Fruit fly (Drosophila melanogaster) whole organism, pupa: Measurements from ENCODE around the gene CG44405.
A peak's percentile ranks its signal among the peaks of the same experiment; 100 is the strongest.

Experiments
- CG10348 ChIP-seq: fragments of 200-800 bp; sonication (Bioruptor generic); IDR thresholded peaks from 2 replicates; pipeline ENCODE4 v1.3.6; 2022; ENCODE audit warnings: missing biosample characterization, missing genetic modification characterization
- CG12605 ChIP-seq: fragments of 200-800 bp; sonication (Bioruptor generic); IDR thresholded peaks from 2 replicates; pipeline ENCODE4 v1.3.6; 2022; ENCODE audit warnings: missing biosample characterization, missing genetic modification characterization
- CG13204 ChIP-seq: fragments of 200-800 bp; sonication (Bioruptor generic); optimal IDR thresholded peaks from 2 replicates; lab custom pipeline; 2018; ENCODE audit warnings: missing biosample characterization, mild to moderate bottlenecking, missing genetic modification characterization, moderate library complexity
- CG14655 ChIP-seq: fragments of 200-800 bp; sonication (Bioruptor generic); optimal IDR thresholded peaks from 3 replicates; lab custom pipeline; 2017; ENCODE audit warnings: mild to moderate bottlenecking, missing biosample characterization, missing genetic modification reagents, missing genetic modification characterization
- CG15710 ChIP-seq: fragments of 200-800 bp; sonication (Bioruptor generic); optimal IDR thresholded peaks from 2 replicates; lab custom pipeline; 2018; ENCODE audit warnings: missing biosample characterization, mild to moderate bottlenecking, missing genetic modification characterization, moderate library complexity
- CG17806 ChIP-seq: fragments of 200-800 bp; sonication (Bioruptor generic); optimal IDR thresholded peaks from 2 replicates; lab custom pipeline; 2018; ENCODE audit warnings: missing biosample characterization, mild to moderate bottlenecking, missing genetic modification characterization, moderate library complexity
- CG32121 ChIP-seq: fragments of 200-800 bp; sonication (Bioruptor generic); IDR thresholded peaks from 2 replicates; pipeline ENCODE4 v1.3.6; 2022; ENCODE audit warnings: missing biosample characterization, missing genetic modification characterization
- CG34367 ChIP-seq: fragments of 200-800 bp; sonication (Bioruptor generic); optimal IDR thresholded peaks from 2 replicates; lab custom pipeline; 2018; ENCODE audit warnings: missing biosample characterization, mild to moderate bottlenecking, missing genetic modification characterization
- CG4496 ChIP-seq: fragments of 200-800 bp; sonication (Bioruptor generic); IDR thresholded peaks from 3 replicates; pipeline ENCODE4 v1.3.6; 2022; ENCODE audit warnings: missing biosample characterization, missing genetic modification characterization
- CG8159 ChIP-seq: fragments of 200-800 bp; sonication (Bioruptor generic); optimal IDR thresholded peaks from 3 replicates; lab custom pipeline; 2018; ENCODE audit warnings: missing biosample characterization, mild to moderate bottlenecking, missing genetic modification characterization, moderate library complexity
- CG8301 ChIP-seq: fragments of 200-800 bp; sonication (Bioruptor generic); optimal IDR thresholded peaks from 2 replicates; lab custom pipeline; 2018; ENCODE audit warnings: missing biosample characterization, mild to moderate bottlenecking, missing genetic modification characterization
- CG9948 ChIP-seq: fragments of 200-800 bp; sonication (Bioruptor generic); optimal IDR thresholded peaks from 2 replicates; lab custom pipeline; 2018; ENCODE audit warnings: missing biosample characterization, mild to moderate bottlenecking, missing genetic modification characterization, moderate library complexity
- D1 ChIP-seq: fragments of 200-800 bp; sonication (Bioruptor generic); optimal IDR thresholded peaks from 2 replicates; lab custom pipeline; 2018; ENCODE audit warnings: missing biosample characterization, mild to moderate bottlenecking, missing genetic modification characterization, moderate library complexity
- EcR ChIP-seq: fragments of 200-800 bp; sonication (Bioruptor generic); optimal IDR thresholded peaks from 3 replicates; lab custom pipeline; 2019; ENCODE audit warnings: missing biosample characterization, missing genetic modification characterization, mild to moderate bottlenecking, moderate library complexity, missing genetic modification reagents
- Ets98B ChIP-seq: fragments of 200-800 bp; sonication (Bioruptor generic); IDR thresholded peaks from 2 replicates; pipeline ENCODE4 v1.3.6; 2022; ENCODE audit warnings: missing biosample characterization, missing genetic modification characterization
- Pif1A ChIP-seq: fragments of 200-800 bp; sonication (Bioruptor generic); optimal IDR thresholded peaks from 3 replicates; lab custom pipeline; 2016; ENCODE audit warnings: missing biosample characterization, missing genetic modification characterization
- Pif1B ChIP-seq: fragments of 200-800 bp; sonication (Bioruptor generic); optimal IDR thresholded peaks from 3 replicates; lab custom pipeline; 2016; ENCODE audit warnings: missing biosample characterization, missing genetic modification characterization
- Snoo ChIP-seq: fragments of 200-800 bp; sonication (Bioruptor generic); optimal IDR thresholded peaks from 3 replicates; lab custom pipeline; 2017; ENCODE audit warnings: missing biosample characterization, mild to moderate bottlenecking, missing genetic modification characterization, inconsistent platforms
- fd96Ca ChIP-seq: fragments of 200-800 bp; sonication (Bioruptor generic); IDR thresholded peaks from 3 replicates; pipeline ENCODE4 v1.3.6; 2022; ENCODE audit warnings: missing biosample characterization, missing genetic modification characterization
- gl ChIP-seq: fragments of 200-800 bp; sonication (Bioruptor generic); optimal IDR thresholded peaks from 2 replicates; lab custom pipeline; 2018; ENCODE audit warnings: missing biosample characterization, mild to moderate bottlenecking, missing genetic modification characterization
- rn ChIP-seq: fragments of 200-800 bp; sonication (Bioruptor generic); IDR thresholded peaks from 2 replicates; pipeline ENCODE4 v1.3.6; 2022; ENCODE audit warnings: missing biosample characterization, missing genetic modification characterization

CG44405 gene

DNA sequence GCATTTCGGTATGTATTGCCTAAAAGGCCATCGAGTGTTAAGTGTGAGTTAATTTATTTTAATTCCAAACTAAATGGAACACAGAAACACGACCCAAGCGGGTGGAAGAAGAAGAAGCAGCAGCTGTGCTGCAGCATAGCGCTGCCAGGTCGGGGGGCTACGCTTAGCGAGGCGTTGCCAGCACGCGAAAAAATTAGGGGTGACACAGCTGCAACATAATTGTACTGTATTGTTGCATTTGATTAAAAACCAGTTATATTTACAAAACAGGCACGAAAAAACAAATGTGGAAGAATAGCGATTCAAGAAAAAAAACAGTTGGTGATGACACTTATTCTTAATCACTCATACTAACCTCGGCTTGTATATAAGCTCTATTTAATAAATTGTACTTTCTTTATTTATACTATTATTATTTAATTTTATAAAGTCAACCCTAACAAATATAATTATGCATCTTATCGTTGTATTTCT lies 8.1 kb upstream of the CG44405 start:
- TF ChIP-seq CG12605 (GFP tag; lab: Robert Waterston, UW) (no peak; the same call in 1 of the 2 replicates), CG15710 (tag; lab: Kevin White, UChicago) (peak; percentile 46), Ets98B (GFP tag; lab: Robert Waterston, UW) (peak; percentile 40), CG10348 (no peak), Snoo (tag; lab: Kevin White, UChicago) (peak; percentile 74), CG14655 (no peak), gl (tag; lab: Kevin White, UChicago) (no peak), CG17806 (peak; percentile 9), CG4496 (peak; percentile 77; the same call in 2 of the 3 replicates), CG8159 (tag; lab: Kevin White, UChicago) (no peak), CG13204 (GFP tag; lab: Kevin White, UChicago) (no peak), CG8301 (no peak), rn (GFP tag; lab: Robert Waterston, UW) (peak; percentile 45; the same call in 1 of the 2 replicates), Pif1B (GFP tag; lab: Kevin White, UChicago) (no peak), EcR (no peak), CG9948 (tag; lab: Kevin White, UChicago) (no peak), D1 (tag; lab: Kevin White, UChicago) (no peak), Pif1A (no peak), CG34367 (tag; lab: Kevin White, UChicago) (no peak), CG32121 (GFP tag; lab: Robert Waterston, UW) (peak; percentile 68), fd96Ca (GFP tag; lab: Robert Waterston, UW) (peak; percentile 62; the same call in 2 of the 3 replicates)

DNA sequence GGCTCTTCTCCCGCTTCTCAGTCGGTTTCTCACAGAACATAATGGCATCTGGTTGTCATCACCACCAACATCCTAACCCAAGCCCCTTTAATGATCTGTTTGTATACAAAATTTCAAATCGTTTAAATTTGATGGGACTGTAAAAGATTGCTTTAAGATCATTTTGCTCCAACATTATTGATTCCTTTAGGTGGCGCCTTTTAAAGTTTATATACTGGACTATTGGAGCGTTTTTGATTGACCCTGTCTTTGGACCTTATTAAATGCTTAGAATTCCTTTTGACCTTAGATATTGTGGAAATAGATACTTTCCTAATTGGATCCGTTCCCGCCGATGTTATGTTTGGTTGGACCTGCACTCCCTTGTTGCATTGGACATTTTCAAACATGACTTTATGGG lies 1.9 kb downstream of the CG44405 start, which contains the start of gene CG42266:
TSS of gene CG42266 (minus strand) at position 101 of the 400 bp plus-strand sequence.
- no peak for TF ChIP-seq fd96Ca (GFP tag; lab: Robert Waterston, UW)
- no peak for TF ChIP-seq CG4496
- no peak for TF ChIP-seq CG17806
- TF ChIP-seq Pif1A = no peak
- no peak for TF ChIP-seq D1 (tag; lab: Kevin White, UChicago)
- TF ChIP-seq gl (tag; lab: Kevin White, UChicago) = no peak
- TF ChIP-seq CG12605 (GFP tag; lab: Robert Waterston, UW) = no peak
- TF ChIP-seq CG32121 (GFP tag; lab: Robert Waterston, UW) = no peak
- TF ChIP-seq Snoo (tag; lab: Kevin White, UChicago) = no peak
- no peak for TF ChIP-seq CG15710 (tag; lab: Kevin White, UChicago)
- TF ChIP-seq CG8159 (tag; lab: Kevin White, UChicago) = no peak
- no peak for TF ChIP-seq CG9948 (tag; lab: Kevin White, UChicago)
- no peak for TF ChIP-seq rn (GFP tag; lab: Robert Waterston, UW)
- TF ChIP-seq EcR = no peak
- TF ChIP-seq CG8301 = no peak
- no peak for TF ChIP-seq CG34367 (tag; lab: Kevin White, UChicago)
- no peak for TF ChIP-seq Pif1B (GFP tag; lab: Kevin White, UChicago)
- TF ChIP-seq, all 21 proteins: peak for 0

dm6 chr2L:16337785-16338184 lies 4.3 kb downstream of the CG44405 start, which contains the start of gene CG31817:
Gene CG31817 (minus strand): TSS chr2L:16337885.
- TF ChIP-seq CG34367 (tag; lab: Kevin White, UChicago) (no peak), CG13204 (GFP tag; lab: Kevin White, UChicago) (no peak), rn (GFP tag; lab: Robert Waterston, UW) (no peak), fd96Ca (GFP tag; lab: Robert Waterston, UW) (no peak), CG8159 (tag; lab: Kevin White, UChicago) (no peak), Snoo (tag; lab: Kevin White, UChicago) (no peak), CG15710 (tag; lab: Kevin White, UChicago) (no peak), CG32121 (GFP tag; lab: Robert Waterston, UW) (no peak), gl (tag; lab: Kevin White, UChicago) (no peak), Pif1B (GFP tag; lab: Kevin White, UChicago) (no peak)

dm6 chr2L:16329625-16330024 lies 12.5 kb downstream of the CG44405 start, which contains the start of gene CG4440:
Gene CG4440 (plus strand): TSS chr2L:16329925.
- TF ChIP-seq gl (tag; lab: Kevin White, UChicago) (no peak), Snoo (tag; lab: Kevin White, UChicago) (no peak), CG12605 (GFP tag; lab: Robert Waterston, UW) (no peak), CG13204 (GFP tag; lab: Kevin White, UChicago) (no peak), Ets98B (GFP tag; lab: Robert Waterston, UW) (no peak), CG10348 (no peak), CG9948 (tag; lab: Kevin White, UChicago) (no peak), Pif1B (GFP tag; lab: Kevin White, UChicago) (no peak), EcR (no peak), CG32121 (GFP tag; lab: Robert Waterston, UW) (no peak), D1 (tag; lab: Kevin White, UChicago) (no peak), CG17806 (no peak), CG8159 (tag; lab: Kevin White, UChicago) (no peak)

DNA sequence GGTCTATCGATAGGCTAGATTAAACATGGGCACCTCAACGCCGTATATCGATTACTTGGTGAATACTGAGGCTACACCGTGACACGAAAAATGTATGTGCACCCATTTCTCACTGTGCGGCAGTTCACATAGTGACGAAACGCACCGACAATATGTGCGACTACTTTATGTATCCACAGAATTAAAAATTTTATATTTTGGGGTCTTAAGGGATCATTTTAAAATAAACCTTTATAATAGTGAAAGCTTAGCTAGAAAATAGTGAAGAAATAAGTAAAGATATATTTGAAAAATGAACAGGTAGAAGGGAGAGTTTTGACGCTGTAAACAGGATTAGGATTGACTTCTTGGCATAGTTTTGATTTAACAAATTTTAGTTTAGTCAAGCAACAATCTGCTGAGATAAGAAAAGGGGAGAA lies 13.0 kb downstream of the CG44405 start, which contains the start of gene mRpL4:
TSS of gene mRpL4 (minus strand) at position 31 of the 419 bp plus-strand sequence.
- no peak for TF ChIP-seq CG8159 (tag; lab: Kevin White, UChicago)
- TF ChIP-seq Snoo (tag; lab: Kevin White, UChicago) = peak; percentile 14
- peak; percentile 27; the same call in 1 of the 2 replicates for TF ChIP-seq CG32121 (GFP tag; lab: Robert Waterston, UW)
- TF ChIP-seq D1 (tag; lab: Kevin White, UChicago) = peak; percentile 71
- TF ChIP-seq, all 21 proteins: peak for 3

DNA sequence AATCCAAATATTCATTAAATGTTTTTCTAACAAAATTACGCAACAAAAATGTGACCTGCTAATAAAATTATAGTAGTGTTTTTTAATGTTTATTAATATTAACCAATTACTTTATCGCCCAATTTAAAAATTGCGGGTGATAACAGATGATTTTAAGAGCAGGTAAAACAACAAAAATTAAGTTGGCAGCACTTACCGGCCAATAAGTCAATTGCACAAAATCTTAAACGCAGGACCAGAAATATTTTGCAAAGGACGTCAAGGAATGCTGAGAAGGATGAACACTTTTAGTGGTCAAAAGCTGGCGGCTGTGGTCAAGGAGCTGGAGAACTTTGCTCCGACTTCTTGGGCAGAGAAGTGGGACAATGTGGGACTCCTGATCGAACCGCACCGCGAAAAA lies 15.2 kb downstream of the CG44405 start, which contains the start of gene CG4278:
TSS of gene CG4278 (plus strand) at position 178 of the 400 bp plus-strand sequence.
- TF ChIP-seq D1 (tag; lab: Kevin White, UChicago) (peak; percentile 79), CG15710 (tag; lab: Kevin White, UChicago) (no peak)
- TF ChIP-seq, all 21 proteins: peak for 1
